Fruit fly (Drosophila melanogaster) whole organism, embryonic: ENCODE results near the gene CG42449.

Experiments used
- Adf1 ChIP-seq: fragments of 200-800 bp; sonication (Bioruptor generic); IDR thresholded peaks from 2 replicates; pipeline ENCODE4 v1.3.6; 2022; ENCODE audit warnings: missing biosample characterization, missing genetic modification characterization
- Blimp-1 ChIP-seq: fragments of 200-800 bp; sonication (Bioruptor generic); optimal IDR thresholded peaks from 3 replicates; lab custom pipeline; 2018; ENCODE audit warnings: missing biosample characterization, missing genetic modification characterization, mild to moderate bottlenecking, moderate library complexity, missing genetic modification reagents
- CG11093 ChIP-seq: fragments of 200-800 bp; sonication (Bioruptor generic); IDR thresholded peaks from 3 replicates; pipeline ENCODE4 v1.3.6; 2022; ENCODE audit warnings: missing biosample characterization, missing genetic modification characterization
- CG14965 ChIP-seq: fragments of 200-800 bp; sonication (Bioruptor generic); optimal IDR thresholded peaks from 2 replicates; lab custom pipeline; 2016; ENCODE audit warnings: missing biosample characterization, missing genetic modification characterization, borderline replicate concordance
- CG15269 ChIP-seq: fragments of 200-800 bp; sonication (Bioruptor generic); optimal IDR thresholded peaks from 2 replicates; lab custom pipeline; 2018; ENCODE audit warnings: missing biosample characterization, mild to moderate bottlenecking, missing genetic modification characterization, moderate library complexity
- CG15601 ChIP-seq: fragments of 200-800 bp; sonication (Bioruptor generic); optimal IDR thresholded peaks from 3 replicates; lab custom pipeline; 2019; ENCODE audit warnings: missing biosample characterization, mild to moderate bottlenecking, missing genetic modification characterization, moderate library complexity
- CG1602 ChIP-seq: fragments of 200-800 bp; sonication (Bioruptor generic); optimal IDR thresholded peaks from 3 replicates; lab custom pipeline; 2016; ENCODE audit warnings: missing biosample characterization, missing genetic modification characterization
- CG16779 ChIP-seq: fragments of 200-800 bp; sonication (Bioruptor generic); IDR thresholded peaks from 2 replicates; pipeline ENCODE4 v1.3.6; 2022; ENCODE audit warnings: missing biosample characterization, missing genetic modification characterization
- CG18011 ChIP-seq: fragments of 200-800 bp; sonication (Bioruptor generic); optimal IDR thresholded peaks from 2 replicates; lab custom pipeline; 2017; ENCODE audit warnings: missing biosample characterization, missing genetic modification characterization, mild to moderate bottlenecking, moderate library complexity, missing genotype
- CG3281 ChIP-seq: fragments of 200-800 bp; sonication (Bioruptor generic); optimal IDR thresholded peaks from 3 replicates; lab custom pipeline; 2017; ENCODE audit warnings: missing biosample characterization, mild to moderate bottlenecking, missing genetic modification characterization
- CG33557 ChIP-seq: fragments of 200-800 bp; sonication (Bioruptor generic); optimal IDR thresholded peaks from 2 replicates; lab custom pipeline; 2019; ENCODE audit warnings: missing biosample characterization, mild to moderate bottlenecking, missing genetic modification characterization, moderate library complexity
- CG3726 ChIP-seq: fragments of 200-800 bp; sonication (Bioruptor generic); IDR thresholded peaks from 3 replicates; pipeline ENCODE4, ENCODE4 v1.3.6; 2022; ENCODE audit warnings: missing biosample characterization, missing genetic modification characterization
- CG3838 ChIP-seq: fragments of 200-800 bp; sonication (Bioruptor generic); optimal IDR thresholded peaks from 3 replicates; lab custom pipeline; 2016; ENCODE audit warnings: missing biosample characterization, missing genetic modification characterization
- CG3995 ChIP-seq: fragments of 200-800 bp; sonication (Bioruptor generic); optimal IDR thresholded peaks from 3 replicates; lab custom pipeline; 2016; ENCODE audit warnings: missing biosample characterization, missing genetic modification characterization
- CG43689 ChIP-seq: fragments of 200-800 bp; sonication (Bioruptor generic); IDR thresholded peaks from 2 replicates; pipeline ENCODE4 v1.3.6; 2022; ENCODE audit warnings: missing biosample characterization, missing genetic modification characterization
- CG5953 ChIP-seq: fragments of 200-800 bp; sonication (Bioruptor generic); IDR thresholded peaks from 2 replicates; pipeline ENCODE4 v1.3.6; 2022; ENCODE audit warnings: missing biosample characterization, missing genetic modification characterization
- CG7271 ChIP-seq: fragments of 200-800 bp; sonication (Bioruptor generic); optimal IDR thresholded peaks from 2 replicates; lab custom pipeline; 2018; ENCODE audit warnings: missing biosample characterization, mild to moderate bottlenecking, missing genetic modification characterization, moderate library complexity
- CG7357 ChIP-seq: fragments of 200-800 bp; sonication (Bioruptor generic); IDR thresholded peaks from 3 replicates; pipeline ENCODE4 v1.3.6; 2022; ENCODE audit warnings: missing biosample characterization, missing genetic modification characterization
- CHES-1-like ChIP-seq: fragments of 200-800 bp; sonication (Bioruptor generic); optimal IDR thresholded peaks from 2 replicates; lab custom pipeline; 2016; ENCODE audit warnings: missing biosample characterization, missing genetic modification characterization
- Chrac-16 ChIP-seq: fragments of 200-800 bp; sonication (Bioruptor generic); optimal IDR thresholded peaks from 3 replicates; lab custom pipeline; 2016; ENCODE audit warnings: missing biosample characterization, missing genetic modification characterization
- D ChIP-seq, 2 experiments: fragments of 200-800 bp in 1 of 2; fragments of >200 bp in 1 of 2; sonication (Bioruptor generic) in 1 of 2; optimal IDR thresholded peaks; 2 replicates in 1 of 2; 3 replicates in 1 of 2; lab custom pipeline; 2017; ENCODE audit warnings: mild to moderate bottlenecking in 1 of 2, missing biosample characterization in 1 of 2, missing genetic modification characterization in 1 of 2, missing genetic modification reagents in 1 of 2
- Fer2 ChIP-seq: fragments of 200-800 bp; sonication (Bioruptor generic); optimal IDR thresholded peaks from 2 replicates; lab custom pipeline; 2018; ENCODE audit warnings: missing biosample characterization, mild to moderate bottlenecking, missing genetic modification characterization, moderate library complexity
- HLH54F ChIP-seq: fragments of 200-800 bp; sonication (Bioruptor generic); optimal IDR thresholded peaks from 3 replicates; lab custom pipeline; 2016; ENCODE audit warnings: missing biosample characterization, missing genetic modification characterization
- Hr78 ChIP-seq, 2 experiments: fragments of 200-800 bp in 1 of 2; fragments of >200 bp in 1 of 2; sonication (Bioruptor generic) in 1 of 2; optimal IDR thresholded peaks; 2 replicates each; lab custom pipeline; 2017 to 2019; ENCODE audit warnings: missing biosample characterization in 2 of 2, missing genetic modification characterization in 2 of 2, mild to moderate bottlenecking in 1 of 2, moderate library complexity in 1 of 2
- Lhr ChIP-seq: fragments of 200-800 bp; sonication (Bioruptor generic); optimal IDR thresholded peaks from 3 replicates; lab custom pipeline; 2017; ENCODE audit warnings: mild to moderate bottlenecking, missing biosample characterization, missing genetic modification reagents, missing genetic modification characterization
- Mad ChIP-seq: fragments of 200-800 bp; sonication (Bioruptor generic); optimal IDR thresholded peaks from 2 replicates; lab custom pipeline; 2016; ENCODE audit warnings: missing biosample characterization, missing genetic modification characterization
- Oaz ChIP-seq: fragments of 200-800 bp; sonication (Bioruptor generic); IDR thresholded peaks from 2 replicates; pipeline ENCODE4 v1.3.6; 2022; ENCODE audit warnings: missing biosample characterization, missing genetic modification characterization
- PHDP ChIP-seq: fragments of 200-800 bp; sonication (Bioruptor generic); optimal IDR thresholded peaks from 3 replicates; lab custom pipeline; 2018; ENCODE audit warnings: missing biosample characterization, mild to moderate bottlenecking, missing genetic modification characterization, moderate library complexity
- Xrp1 ChIP-seq: fragments of 200-800 bp; sonication (Bioruptor generic); IDR thresholded peaks from 2 replicates; pipeline ENCODE4 v1.3.6; 2022; ENCODE audit warnings: missing biosample characterization, missing genetic modification characterization
- ab ChIP-seq: fragments of 200-800 bp; sonication (Bioruptor generic); optimal IDR thresholded peaks from 2 replicates; lab custom pipeline; 2016; ENCODE audit warnings: missing biosample characterization, missing genetic modification characterization
- al ChIP-seq: fragments of 200-800 bp; sonication (Bioruptor generic); IDR thresholded peaks from 2 replicates; pipeline ENCODE4 v1.3.6; 2022; ENCODE audit warnings: missing biosample characterization, missing genetic modification characterization
- chm ChIP-seq: fragments of 200-800 bp; sonication (Bioruptor generic); IDR thresholded peaks from 2 replicates; pipeline ENCODE4 v1.3.6; 2022; ENCODE audit warnings: missing biosample characterization, missing genetic modification characterization
- crol ChIP-seq: fragments of 200-800 bp; sonication (Bioruptor generic); IDR thresholded peaks from 2 replicates; pipeline ENCODE4 v1.3.6; 2022; ENCODE audit warnings: missing biosample characterization, missing genetic modification characterization
- eve ChIP-seq, 2 experiments: fragments of >200 bp; optimal IDR thresholded peaks; 2 replicates each; lab custom pipeline; 2017; ENCODE audit warnings: missing biosample characterization in 2 of 2, missing genetic modification characterization in 2 of 2
- fd3F ChIP-seq: fragments of 200-800 bp; sonication (Bioruptor generic); optimal IDR thresholded peaks from 2 replicates; lab custom pipeline; 2018; ENCODE audit warnings: missing biosample characterization, mild to moderate bottlenecking, missing genetic modification characterization, moderate library complexity
- gce ChIP-seq: fragments of 200-800 bp; sonication (Bioruptor generic); IDR thresholded peaks from 3 replicates; pipeline ENCODE4 v1.3.6; 2022; ENCODE audit warnings: missing biosample characterization, missing genetic modification characterization
- jigr1 ChIP-seq: fragments of 200-800 bp; sonication (Bioruptor generic); IDR thresholded peaks from 3 replicates; pipeline ENCODE4 v1.3.6; 2022; ENCODE audit warnings: missing biosample characterization, missing genetic modification characterization
- lov ChIP-seq, 2 experiments: fragments of 200-800 bp in 1 of 2; fragments of >200 bp in 1 of 2; sonication (Bioruptor generic) in 1 of 2; IDR thresholded peaks in 1 of 2; optimal IDR thresholded peaks in 1 of 2; 2 replicates in 1 of 2; 3 replicates in 1 of 2; pipeline versions ENCODE4 v1.3.6 to Lab custom; 2017 to 2022; ENCODE audit warnings: missing biosample characterization in 1 of 2, missing genetic modification characterization in 1 of 2
- nmo ChIP-seq: fragments of 200-800 bp; sonication (Bioruptor generic); optimal IDR thresholded peaks from 2 replicates; lab custom pipeline; 2018; ENCODE audit warnings: missing biosample characterization, mild to moderate bottlenecking, missing genetic modification characterization, moderate library complexity
- sens ChIP-seq: fragments of 200-800 bp; sonication (Bioruptor generic); peaks from one replicate; lab custom pipeline; 2016; ENCODE audit warnings: missing biosample characterization, missing genetic modification characterization
- sens-2 ChIP-seq: fragments of 200-800 bp; sonication (Bioruptor generic); IDR thresholded peaks from 2 replicates; pipeline ENCODE4 v1.3.6; 2022; ENCODE audit warnings: missing biosample characterization, missing genetic modification characterization
- sqz ChIP-seq: fragments of 200-800 bp; sonication (Bioruptor generic); optimal IDR thresholded peaks from 3 replicates; lab custom pipeline; 2018; ENCODE audit warnings: missing biosample characterization, mild to moderate bottlenecking, missing genetic modification characterization
- tio ChIP-seq: fragments of 200-800 bp; sonication (Bioruptor generic); optimal IDR thresholded peaks from 2 replicates; lab custom pipeline; 2017; ENCODE audit warnings: missing biosample characterization, missing genetic modification characterization, inconsistent platforms
- tna ChIP-seq: fragments of 200-800 bp; sonication (Bioruptor generic); IDR thresholded peaks from 2 replicates; pipeline ENCODE4 v1.3.6; 2022; ENCODE audit warnings: missing biosample characterization, missing genetic modification characterization; ENCODE audit not compliant: partially characterized antibody
- trh ChIP-seq: fragments of 200-800 bp; sonication (Bioruptor generic); optimal IDR thresholded peaks from 2 replicates; lab custom pipeline; 2016; ENCODE audit warnings: missing biosample characterization, missing genetic modification characterization
- ttk ChIP-seq: fragments of 200-800 bp; sonication (Bioruptor generic); IDR thresholded peaks from 2 replicates; pipeline ENCODE4 v2.1.2; 2022; ENCODE audit warnings: missing biosample characterization, missing genetic modification characterization
- vvl ChIP-seq: fragments of 200-800 bp; sonication (Bioruptor generic); IDR thresholded peaks from 2 replicates; pipeline ENCODE4 v1.3.6; 2022; ENCODE audit warnings: missing biosample characterization, missing genetic modification characterization
- zen ChIP-seq: fragments of 200-800 bp; sonication (Bioruptor generic); optimal IDR thresholded peaks from 3 replicates; lab custom pipeline; 2018; ENCODE audit warnings: missing biosample characterization, mild to moderate bottlenecking, missing genetic modification characterization, moderate library complexity

The CG42449 gene

DNA sequence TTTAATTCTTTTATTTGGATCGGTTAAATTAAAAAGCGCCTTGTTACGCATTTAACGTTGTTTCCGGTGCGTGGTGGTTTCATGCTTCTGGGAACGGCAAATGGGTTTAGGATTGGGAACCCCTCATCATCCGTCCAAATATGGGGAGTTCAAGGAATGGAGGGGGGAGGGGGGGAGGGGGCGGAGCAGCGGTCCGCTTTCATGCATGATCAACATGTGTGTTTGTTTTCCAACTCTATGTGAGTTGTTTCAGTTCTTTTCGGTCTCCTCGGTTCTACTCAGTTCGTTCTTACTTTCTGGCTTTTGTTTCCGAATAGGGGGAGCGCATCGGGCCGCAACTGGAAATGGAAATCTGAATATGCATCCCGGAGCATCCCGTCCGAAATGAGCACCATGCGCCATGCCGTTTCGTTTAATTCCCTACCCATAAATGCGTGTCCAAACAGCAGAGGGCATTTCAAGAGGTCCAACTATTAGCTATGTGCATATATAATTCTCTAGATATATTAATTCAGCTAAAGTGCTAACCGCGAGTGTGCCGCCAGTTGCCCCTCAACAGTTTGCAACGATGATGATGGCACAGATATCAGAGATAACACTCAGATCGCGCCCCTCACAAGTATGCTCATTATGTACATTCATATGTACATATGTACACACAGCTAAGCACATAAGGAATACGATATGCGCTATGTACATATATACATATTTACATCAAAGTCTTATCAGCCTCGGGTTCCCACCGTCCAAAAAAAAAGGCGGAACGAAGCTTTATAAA lies 5.5 kb upstream of the CG42449 start (continued):
- TF ChIP-seq tna (no peak), D (optimal IDR thresholded peaks at IDR 0.05; lab: Kevin White, UChicago) (no peak), D (GFP tag; optimal IDR thresholded peaks at IDR 0.05; lab: Kevin White, UChicago) (peak; percentile 94), CHES-1-like (peak; percentile 89), CG7271 (tag; lab: Kevin White, UChicago) (peak; percentile 82), Oaz (GFP tag; lab: Robert Waterston, UW) (peak; percentile 51), CG3726 (GFP tag; lab: Robert Waterston, UW) (peak; percentile 85), eve (GFP tag; optimal IDR thresholded peaks at IDR 0.05; lab: Kevin White, UChicago) (no peak), al (GFP tag; lab: Robert Waterston, UW) (peak; percentile 16; the same call in 1 of the 2 replicates), CG15601 (tag; lab: Kevin White, UChicago) (peak; percentile 98), CG5953 (GFP tag; lab: Robert Waterston, UW) (peak; percentile 91), ttk (GFP tag; lab: Robert Waterston, UW) (peak; percentile 46; the same call in 1 of the 2 replicates), trh (peak; percentile 93), HLH54F (GFP tag; lab: Kevin White, UChicago) (peak; percentile 60), CG7357 (GFP tag; lab: Robert Waterston, UW) (peak; percentile 48; the same call in 1 of the 3 replicates), lov (optimal IDR thresholded peaks at IDR 0.05; lab: Kevin White, UChicago) (no peak), lov (GFP tag; IDR thresholded peaks at IDR 0.05; lab: Robert Waterston, UW) (peak; percentile 96), Lhr (peak; percentile 95), sens (GFP tag; lab: Kevin White, UChicago) (peak; percentile 99), CG3281 (GFP tag; lab: Kevin White, UChicago) (peak; percentile 91), CG18011 (GFP tag; lab: Kevin White, UChicago) (peak; percentile 41), PHDP (tag; lab: Kevin White, UChicago) (peak; percentile 94), sens-2 (GFP tag; lab: Robert Waterston, UW) (peak; percentile 85), Mad (peak; percentile 87), gce (GFP tag; lab: Robert Waterston, UW) (peak; percentile 95; the same call in 2 of the 3 replicates), sqz (peak; percentile 96), CG11093 (GFP tag; lab: Robert Waterston, UW) (peak; percentile 85; the same call in 1 of the 3 replicates), fd3F (GFP tag; lab: Kevin White, UChicago) (peak; percentile 94), crol (peak; percentile 78), CG43689 (GFP tag; lab: Robert Waterston, UW) (peak; percentile 80), nmo (peak; percentile 72), CG16779 (GFP tag; lab: Robert Waterston, UW) (peak; percentile 89), jigr1 (GFP tag; lab: Robert Waterston, UW) (no peak), vvl (peak; percentile 83), CG14965 (GFP tag; lab: Kevin White, UChicago) (peak; percentile 73), Hr78 (GFP tag; optimal IDR thresholded peaks at IDR 0.05; lab: Kevin White, UChicago) (peak in 1 of 2 experiments; percentile 53), CG1602 (GFP tag; lab: Kevin White, UChicago) (peak; percentile 83), Blimp-1 (GFP tag; lab: Kevin White, UChicago) (peak; percentile 94), zen (tag; lab: Kevin White, UChicago) (peak; percentile 82), Adf1 (GFP tag; lab: Robert Waterston, UW) (peak; percentile 58), Xrp1 (GFP tag; lab: Robert Waterston, UW) (peak; percentile 97), tio (GFP tag; lab: Kevin White, UChicago) (peak; percentile 89), CG3838 (GFP tag; lab: Kevin White, UChicago) (peak; percentile 89), CG33557 (GFP tag; lab: Kevin White, UChicago) (peak; percentile 98), CG15269 (tag; lab: Kevin White, UChicago) (peak; percentile 94), Chrac-16 (peak; percentile 43), Fer2 (peak; percentile 93), ab (GFP tag; lab: Kevin White, UChicago) (no peak), CG3995 (GFP tag; lab: Kevin White, UChicago) (no peak), chm (peak; percentile 95)
